Fruit fly (Drosophila melanogaster) whole organism, embryonic: ENCODE data around the gene mEFG1.
A peak's percentile ranks its signal among the peaks of the same experiment; 100 is the strongest.

Experiments used
- BtbVII ChIP-seq: fragments of 200-800 bp; sonication (Bioruptor generic); optimal IDR thresholded peaks from 3 replicates; lab custom pipeline; 2017; ENCODE audit warnings: missing biosample characterization, mild to moderate bottlenecking, missing genetic modification characterization
- C15 ChIP-seq: fragments of 200-800 bp; sonication (Bioruptor generic); IDR thresholded peaks from 3 replicates; pipeline ENCODE4 v1.3.6; 2022; ENCODE audit warnings: missing biosample characterization, missing genetic modification characterization
- CG10209 ChIP-seq: fragments of 200-800 bp; sonication (Bioruptor generic); optimal IDR thresholded peaks from 3 replicates; lab custom pipeline; 2017; ENCODE audit warnings: missing biosample characterization, mild to moderate bottlenecking, missing genetic modification characterization, missing genetic modification reagents
- CG11247 ChIP-seq: fragments of 200-800 bp; sonication (Bioruptor generic); IDR thresholded peaks from 2 replicates; pipeline ENCODE4 v1.3.6; 2022; ENCODE audit warnings: missing biosample characterization, missing genetic modification characterization
- CG14710 ChIP-seq: fragments of 200-800 bp; sonication (Bioruptor generic); optimal IDR thresholded peaks from 3 replicates; lab custom pipeline; 2019; ENCODE audit warnings: missing biosample characterization, mild to moderate bottlenecking, missing genetic modification characterization, moderate library complexity
- CG14965 ChIP-seq: fragments of 200-800 bp; sonication (Bioruptor generic); optimal IDR thresholded peaks from 2 replicates; lab custom pipeline; 2016; ENCODE audit warnings: missing biosample characterization, missing genetic modification characterization, borderline replicate concordance
- CG15696 ChIP-seq: fragments of 200-800 bp; sonication (Bioruptor generic); optimal IDR thresholded peaks from 2 replicates; lab custom pipeline; 2019; ENCODE audit warnings: missing biosample characterization, mild to moderate bottlenecking, missing genetic modification characterization, moderate library complexity
- CG17359 ChIP-seq: fragments of 200-800 bp; sonication (Bioruptor generic); optimal IDR thresholded peaks from 3 replicates; lab custom pipeline; 2018; ENCODE audit warnings: missing biosample characterization, mild to moderate bottlenecking, missing genetic modification characterization, moderate library complexity
- CG17361 ChIP-seq: fragments of 200-800 bp; sonication (Bioruptor generic); IDR thresholded peaks from 3 replicates; pipeline ENCODE4 v1.3.6; 2022; ENCODE audit warnings: missing biosample characterization, missing genetic modification characterization
- CG2199 ChIP-seq: fragments of 200-800 bp; sonication (Bioruptor generic); IDR thresholded peaks from 3 replicates; pipeline ENCODE4 v1.3.6; 2022; ENCODE audit warnings: missing biosample characterization, missing genetic modification characterization
- CG30020 ChIP-seq: fragments of 200-800 bp; optimal IDR thresholded peaks from 2 replicates; lab custom pipeline; 2019; ENCODE audit warnings: missing biosample characterization, mild to moderate bottlenecking, missing genetic modification characterization, moderate library complexity
- CG31365 ChIP-seq: fragments of 200-800 bp; sonication (Bioruptor generic); optimal IDR thresholded peaks from 2 replicates; lab custom pipeline; 2018; ENCODE audit warnings: missing biosample characterization, mild to moderate bottlenecking, missing genetic modification characterization
- CG3407 ChIP-seq: fragments of 200-800 bp; sonication (Bioruptor generic); optimal IDR thresholded peaks from 2 replicates; lab custom pipeline; 2018; ENCODE audit warnings: missing biosample characterization, mild to moderate bottlenecking, missing genetic modification characterization
- CG34224 ChIP-seq: fragments of 200-800 bp; sonication (Bioruptor generic); IDR thresholded peaks from 3 replicates; pipeline ENCODE4 v1.3.6; 2022; ENCODE audit warnings: missing biosample characterization, missing genetic modification characterization; ENCODE audit not compliant: partially characterized antibody
- CG3995 ChIP-seq: fragments of 200-800 bp; sonication (Bioruptor generic); optimal IDR thresholded peaks from 3 replicates; lab custom pipeline; 2016; ENCODE audit warnings: missing biosample characterization, missing genetic modification characterization
- CG6175 ChIP-seq: fragments of 200-800 bp; sonication (Bioruptor generic); IDR thresholded peaks from 3 replicates; pipeline ENCODE4 v1.3.6; 2022; ENCODE audit warnings: missing biosample characterization, missing genetic modification characterization
- CG6689 ChIP-seq: fragments of 200-800 bp; sonication (Bioruptor generic); IDR thresholded peaks from 2 replicates; pipeline ENCODE4 v1.3.6; 2022; ENCODE audit warnings: missing biosample characterization, missing genetic modification characterization
- CG7357 ChIP-seq: fragments of 200-800 bp; sonication (Bioruptor generic); IDR thresholded peaks from 3 replicates; pipeline ENCODE4 v1.3.6; 2022; ENCODE audit warnings: missing biosample characterization, missing genetic modification characterization
- CG9817 ChIP-seq: fragments of 200-800 bp; sonication (Bioruptor generic); optimal IDR thresholded peaks from 2 replicates; lab custom pipeline; 2018; ENCODE audit warnings: missing biosample characterization, mild to moderate bottlenecking, missing genetic modification characterization, moderate library complexity
- CoRest ChIP-seq: fragments of 200-800 bp; sonication (Bioruptor generic); optimal IDR thresholded peaks from 3 replicates; lab custom pipeline; 2018; ENCODE audit warnings: missing biosample characterization, mild to moderate bottlenecking, missing genetic modification characterization, moderate library complexity
- Dbx ChIP-seq: fragments of 200-800 bp; sonication (Bioruptor generic); IDR thresholded peaks from 3 replicates; pipeline ENCODE4 v1.3.6; 2022; ENCODE audit warnings: missing biosample characterization, missing genetic modification characterization
- Fer3 ChIP-seq: fragments of 200-800 bp; sonication (Bioruptor generic); optimal IDR thresholded peaks from 2 replicates; lab custom pipeline; 2018; ENCODE audit warnings: missing biosample characterization, mild to moderate bottlenecking, missing genetic modification characterization, moderate library complexity
- Hand ChIP-seq: fragments of 200-800 bp; sonication (Bioruptor generic); optimal IDR thresholded peaks from 2 replicates; lab custom pipeline; 2017; ENCODE audit warnings: mild to moderate bottlenecking, missing biosample characterization, missing genetic modification reagents, missing genetic modification characterization
- Hey ChIP-seq: fragments of 200-800 bp; sonication (Bioruptor generic); optimal IDR thresholded peaks from 3 replicates; lab custom pipeline; 2018; ENCODE audit warnings: missing biosample characterization, mild to moderate bottlenecking, missing genetic modification characterization
- Lim3 ChIP-seq: fragments of 200-800 bp; sonication (Bioruptor generic); IDR thresholded peaks from 2 replicates; pipeline ENCODE4 v1.3.6; 2022; ENCODE audit warnings: missing biosample characterization, missing genetic modification characterization
- Oli ChIP-seq: fragments of 200-800 bp; sonication (Bioruptor generic); optimal IDR thresholded peaks from 2 replicates; lab custom pipeline; 2018; ENCODE audit warnings: missing biosample characterization, mild to moderate bottlenecking, missing genetic modification characterization, moderate library complexity
- Rx ChIP-seq: fragments of 200-800 bp; sonication (Bioruptor generic); IDR thresholded peaks from 2 replicates; pipeline ENCODE4 v1.3.6; 2022; ENCODE audit warnings: missing biosample characterization, missing genetic modification characterization
- Side ChIP-seq: fragments of 200-800 bp; sonication (Bioruptor generic); optimal IDR thresholded peaks from 2 replicates; lab custom pipeline; 2016; ENCODE audit warnings: missing biosample characterization, missing genetic modification characterization
- amos ChIP-seq: fragments of 200-800 bp; sonication (Bioruptor generic); IDR thresholded peaks from 2 replicates; pipeline ENCODE4 v1.3.6; 2022; ENCODE audit warnings: missing biosample characterization, missing genetic modification characterization; ENCODE audit not compliant: partially characterized antibody
- bsh ChIP-seq, 2 experiments: fragments of 200-800 bp; sonication (Bioruptor generic); optimal IDR thresholded peaks; 2 replicates each; lab custom pipeline; 2017 to 2018; ENCODE audit warnings: mild to moderate bottlenecking in 2 of 2, missing biosample characterization in 2 of 2, missing genetic modification characterization in 2 of 2, moderate library complexity in 1 of 2
- cwo ChIP-seq: fragments of 200-800 bp; sonication (Bioruptor generic); optimal IDR thresholded peaks from 3 replicates; lab custom pipeline; 2017; ENCODE audit warnings: missing biosample characterization, missing genetic modification characterization, mild to moderate bottlenecking, moderate library complexity, missing genetic modification reagents
- dati ChIP-seq: fragments of 200-800 bp; sonication (Bioruptor generic); IDR thresholded peaks from 2 replicates; pipeline ENCODE4 v1.3.6; 2022; ENCODE audit warnings: missing biosample characterization, missing genetic modification characterization
- dmrt99B ChIP-seq: fragments of 200-800 bp; sonication (Bioruptor generic); optimal IDR thresholded peaks from 2 replicates; lab custom pipeline; 2018; ENCODE audit warnings: missing biosample characterization, mild to moderate bottlenecking, missing genetic modification characterization, moderate library complexity
- ems ChIP-seq: fragments of 200-800 bp; sonication (Bioruptor generic); optimal IDR thresholded peaks from 3 replicates; lab custom pipeline; 2016; ENCODE audit warnings: missing biosample characterization, missing genetic modification characterization
- ewg ChIP-seq: fragments of 200-800 bp; sonication (Bioruptor generic); optimal IDR thresholded peaks from 3 replicates; lab custom pipeline; 2017; ENCODE audit warnings: mild to moderate bottlenecking, missing biosample characterization, missing genetic modification reagents, missing genetic modification characterization
- fru ChIP-seq: fragments of >200 bp; optimal IDR thresholded peaks from 2 replicates; lab custom pipeline; 2017
- ftz-f1 ChIP-seq: fragments of 200-800 bp; sonication (Bioruptor generic); optimal IDR thresholded peaks from 2 replicates; lab custom pipeline; 2016; ENCODE audit warnings: missing biosample characterization, missing genetic modification characterization
- hkb ChIP-seq, 2 experiments: fragments of 200-800 bp in 1 of 2; fragments of >200 bp in 1 of 2; sonication (Bioruptor generic) in 1 of 2; IDR thresholded peaks in 1 of 2; optimal IDR thresholded peaks in 1 of 2; 2 replicates each; pipeline versions ENCODE4 v1.3.6 to Lab custom; 2017 to 2022; ENCODE audit warnings: missing biosample characterization in 1 of 2, missing genetic modification characterization in 1 of 2
- maf-S ChIP-seq: fragments of 200-800 bp; sonication (Bioruptor generic); optimal IDR thresholded peaks from 2 replicates; lab custom pipeline; 2016; ENCODE audit warnings: missing biosample characterization, missing genetic modification characterization
- mirr ChIP-seq: fragments of 200-800 bp; sonication (Bioruptor generic); optimal IDR thresholded peaks from 3 replicates; lab custom pipeline; 2018; ENCODE audit warnings: missing biosample characterization, mild to moderate bottlenecking, missing genetic modification characterization
- oc ChIP-seq: fragments of 200-800 bp; sonication (Bioruptor generic); optimal IDR thresholded peaks from 2 replicates; lab custom pipeline; 2018; ENCODE audit warnings: missing biosample characterization, mild to moderate bottlenecking, missing genetic modification characterization, moderate library complexity
- prd ChIP-seq, 3 experiments: fragments of >200 bp in 2 of 3; fragments of 200-800 bp in 1 of 3; sonication (Bioruptor generic) in 1 of 3; optimal IDR thresholded peaks in 2 of 3; IDR thresholded peaks in 1 of 3; 2 replicates in 2 of 3; 3 replicates in 1 of 3; pipeline versions ENCODE4 v1.3.6 to Lab custom; 2017 to 2022; ENCODE audit warnings: missing biosample characterization in 1 of 3, missing genetic modification characterization in 1 of 3
- scrt ChIP-seq: fragments of 200-800 bp; sonication (Bioruptor generic); optimal IDR thresholded peaks from 2 replicates; lab custom pipeline; 2018; ENCODE audit warnings: missing biosample characterization, mild to moderate bottlenecking, missing genetic modification characterization, moderate library complexity
- sens ChIP-seq: fragments of 200-800 bp; sonication (Bioruptor generic); peaks from one replicate; lab custom pipeline; 2016; ENCODE audit warnings: missing biosample characterization, missing genetic modification characterization
- slbo ChIP-seq: fragments of 200-800 bp; sonication (Bioruptor generic); IDR thresholded peaks from 2 replicates; pipeline ENCODE4 v1.3.6; 2022; ENCODE audit warnings: missing biosample characterization, missing genetic modification characterization
- so ChIP-seq: fragments of 200-800 bp; sonication (Bioruptor generic); IDR thresholded peaks from 3 replicates; pipeline ENCODE4 v1.3.6; 2022; ENCODE audit warnings: missing biosample characterization, missing genetic modification characterization
- stc ChIP-seq: fragments of 200-800 bp; sonication (Bioruptor generic); IDR thresholded peaks from 2 replicates; pipeline ENCODE4 v1.3.6; 2022; ENCODE audit warnings: missing biosample characterization, missing genetic modification characterization
- vvl ChIP-seq: fragments of 200-800 bp; sonication (Bioruptor generic); IDR thresholded peaks from 2 replicates; pipeline ENCODE4 v1.3.6; 2022; ENCODE audit warnings: missing biosample characterization, missing genetic modification characterization
- z ChIP-seq: fragments of 200-800 bp; sonication (Bioruptor generic); IDR thresholded peaks from 3 replicates; pipeline ENCODE4 v1.3.6; 2022; ENCODE audit warnings: missing biosample characterization, missing genetic modification characterization

mEFG1 gene

dm6 chr2L:7203411-7204171, 19.3 kb downstream of the mEFG1 start (continued):
- no peak for TF ChIP-seq hkb (optimal IDR thresholded peaks at IDR 0.05; lab: Kevin White, UChicago)
- 0 out of 2 replicates have a peak, but pooled peaks have one; percentile 23 for TF ChIP-seq hkb (GFP tag; IDR thresholded peaks at IDR 0.05; lab: Robert Waterston, UW)
- TF ChIP-seq dati (GFP tag; lab: Robert Waterston, UW): no peak
- no peak for TF ChIP-seq CG17359 (tag; lab: Kevin White, UChicago)
- no peak for TF ChIP-seq fru (lab: Kevin White, UChicago)
- no peak for TF ChIP-seq so (GFP tag; lab: Robert Waterston, UW)
- TF ChIP-seq maf-S (GFP tag; lab: Kevin White, UChicago): no peak
- TF ChIP-seq stc: no peak
- peak in 1 of 2 experiments; percentile 4 for TF ChIP-seq bsh (GFP tag; optimal IDR thresholded peaks at IDR 0.05; lab: Kevin White, UChicago)
- TF ChIP-seq BtbVII (GFP tag; lab: Kevin White, UChicago): no peak
- TF ChIP-seq Rx (GFP tag; lab: Robert Waterston, UW): no peak
- no peak for TF ChIP-seq Lim3 (GFP tag; lab: Robert Waterston, UW)
- TF ChIP-seq CG10209: no peak
- TF ChIP-seq CG14710 (tag; lab: Kevin White, UChicago): no peak
- TF ChIP-seq slbo: no peak
- no peak for TF ChIP-seq CG15696 (tag; lab: Kevin White, UChicago)
- TF ChIP-seq ems (GFP tag; lab: Kevin White, UChicago): no peak
- TF ChIP-seq Hand (GFP tag; lab: Kevin White, UChicago): no peak
- no peak for TF ChIP-seq Hey (tag; lab: Kevin White, UChicago)
- TF ChIP-seq Fer3 (tag; lab: Kevin White, UChicago): no peak
- no peak for TF ChIP-seq CG11247 (GFP tag; lab: Robert Waterston, UW)
- TF ChIP-seq CG3407 (GFP tag; lab: Kevin White, UChicago): no peak
- no peak for TF ChIP-seq oc (tag; lab: Kevin White, UChicago)
- TF ChIP-seq CG2199 (GFP tag; lab: Robert Waterston, UW): no peak
- TF ChIP-seq z (GFP tag; lab: Robert Waterston, UW): no peak
- TF ChIP-seq CoRest (tag; lab: Kevin White, UChicago): no peak
- TF ChIP-seq sens (GFP tag; lab: Kevin White, UChicago): peak; percentile 20
- TF ChIP-seq cwo (GFP tag; lab: Kevin White, UChicago): no peak
- no peak for TF ChIP-seq Oli
- TF ChIP-seq CG14965 (GFP tag; lab: Kevin White, UChicago): no peak
- TF ChIP-seq CG6175: no peak
- TF ChIP-seq ewg (GFP tag; lab: Kevin White, UChicago): no peak
- TF ChIP-seq Dbx (GFP tag; lab: Robert Waterston, UW): no peak
- TF ChIP-seq CG30020 (tag; lab: Kevin White, UChicago): no peak
- TF ChIP-seq Side (GFP tag; lab: Kevin White, UChicago): no peak
- no peak for TF ChIP-seq C15 (GFP tag; lab: Robert Waterston, UW)
- no peak for TF ChIP-seq CG34224 (GFP tag; lab: Robert Waterston, UW)

DNA sequence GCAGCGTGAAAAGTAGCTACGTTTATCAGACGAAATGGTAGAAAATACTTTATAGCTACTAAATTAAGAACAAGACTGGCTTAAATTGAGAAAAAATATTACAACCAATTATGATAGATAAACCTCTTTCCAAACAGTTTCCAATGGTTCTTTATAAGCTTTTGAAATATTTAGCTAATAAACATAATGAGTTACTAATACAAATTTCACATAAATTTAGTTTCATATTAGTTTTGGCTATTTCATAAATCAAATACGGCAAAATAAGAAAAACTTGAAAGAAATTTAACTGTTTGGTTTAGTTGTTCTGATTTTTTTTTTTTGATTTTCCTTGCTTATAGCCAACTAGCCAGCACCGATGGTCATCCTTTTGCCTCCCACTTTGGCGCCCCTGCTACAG, 22.7 kb downstream of the mEFG1 start:
- TF ChIP-seq mirr (GFP tag; lab: Kevin White, UChicago) (no peak), CG6689 (GFP tag; lab: Robert Waterston, UW) (0 out of 2 replicates have a peak, but pooled peaks have one; percentile 16), CG7357 (GFP tag; lab: Robert Waterston, UW) (no peak), fru (lab: Kevin White, UChicago) (no peak), scrt (GFP tag; lab: Kevin White, UChicago) (no peak), CG9817 (tag; lab: Kevin White, UChicago) (no peak), CG3995 (GFP tag; lab: Kevin White, UChicago) (no peak), CG17361 (GFP tag; lab: Robert Waterston, UW) (0 out of 3 replicates have a peak, but pooled peaks have one; percentile 30), amos (no peak), ftz-f1 (GFP tag; lab: Kevin White, UChicago) (no peak), prd (optimal IDR thresholded peaks at IDR 0.05; lab: Kevin White, UChicago) (no peak), prd (GFP tag; IDR thresholded peaks at IDR 0.05; lab: Robert Waterston, UW) (no peak), CG31365 (tag; lab: Kevin White, UChicago) (no peak), CG11247 (GFP tag; lab: Robert Waterston, UW) (no peak), dmrt99B (tag; lab: Kevin White, UChicago) (no peak), vvl (no peak)
